Worm (Caenorhabditis elegans) whole organism, mixed stage, embryonic: ENCODE results near the gene rpn-2.

ENCODE experiments used
- ceh-83 ChIP-seq: fragments of 200-800 bp; sonication (Bioruptor generic); optimal IDR thresholded peaks from 2 replicates; lab custom pipeline; 2018; ENCODE audit warnings: mild to moderate bottlenecking, missing genetic modification characterization, missing compliant biosample characterization
- drap-1 ChIP-seq: fragments of 200-800 bp; sonication (Bioruptor generic); optimal IDR thresholded peaks from 3 replicates; lab custom pipeline; 2018; ENCODE audit warnings: mild to moderate bottlenecking, missing genetic modification characterization, missing compliant biosample characterization
- elt-1 ChIP-seq: sonication (generic microtip); optimal IDR thresholded peaks from 2 replicates; lab custom pipeline; 2017; ENCODE audit warnings: missing genetic modification characterization, mild to moderate bottlenecking, missing compliant biosample characterization, antibody characterized with exemption, moderate library complexity, borderline replicate concordance; ENCODE audit not compliant: insufficient read depth
- elt-3 ChIP-seq: fragments of 150-350 bp; optimal IDR thresholded peaks from 2 replicates; lab custom pipeline; 2014; ENCODE audit warnings: missing biosample characterization, missing genetic modification characterization
- ham-2 ChIP-seq: fragments of 200-800 bp; sonication (Bioruptor generic); optimal IDR thresholded peaks from 2 replicates; lab custom pipeline; 2018; ENCODE audit warnings: mild to moderate bottlenecking, missing genetic modification characterization, missing compliant biosample characterization
- lin-13 ChIP-seq: fragments of 150-350 bp; optimal IDR thresholded peaks from 2 replicates; lab custom pipeline; 2014; ENCODE audit warnings: missing biosample characterization, missing genetic modification characterization
- lsy-2 ChIP-seq: fragments of 150-350 bp; optimal IDR thresholded peaks from 2 replicates; lab custom pipeline; 2014; ENCODE audit warnings: missing biosample characterization, missing genetic modification characterization
- mab-5 ChIP-seq: fragments of 150-350 bp; optimal IDR thresholded peaks from 2 replicates; lab custom pipeline; 2014; ENCODE audit warnings: missing biosample characterization, missing genetic modification characterization
- nhr-237 ChIP-seq: fragments of 150-350 bp; optimal IDR thresholded peaks from 2 replicates; lab custom pipeline; 2014; ENCODE audit warnings: missing biosample characterization, missing genetic modification characterization
- nhr-28 ChIP-seq: fragments of 150-350 bp; optimal IDR thresholded peaks from 2 replicates; lab custom pipeline; 2014; ENCODE audit warnings: missing biosample characterization, missing genetic modification characterization
- snpc-4 ChIP-seq: fragments of 150-350 bp; optimal IDR thresholded peaks from 2 replicates; lab custom pipeline; 2014; ENCODE audit warnings: missing biosample characterization, missing genetic modification characterization
- unc-39 ChIP-seq: fragments of 150-350 bp; optimal IDR thresholded peaks from 2 replicates; lab custom pipeline; 2014; ENCODE audit warnings: missing biosample characterization, missing genetic modification characterization
- zip-8 ChIP-seq: fragments of 150-350 bp; optimal IDR thresholded peaks from 2 replicates; lab custom pipeline; 2014; ENCODE audit warnings: missing biosample characterization, missing genetic modification characterization

DNA sequence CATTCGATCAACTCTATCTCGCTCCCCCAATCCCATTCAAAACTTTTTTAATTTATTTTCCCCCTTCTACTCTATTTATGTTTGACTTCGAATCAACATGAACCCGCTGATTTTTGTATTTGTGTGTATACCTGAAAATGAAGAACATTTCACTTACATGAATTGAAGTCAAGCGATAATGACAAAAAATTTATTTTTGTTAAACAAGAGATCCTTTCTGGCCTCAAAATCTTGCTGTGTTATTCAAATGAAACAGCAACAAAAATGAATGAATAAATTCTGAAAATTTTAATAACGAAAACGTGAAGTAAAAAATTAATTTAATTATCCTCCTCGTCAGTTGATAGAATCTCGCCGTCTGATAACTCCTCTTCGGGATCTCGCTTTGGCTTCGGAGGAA, 3.5 kb downstream of the rpn-2 start:
- no peak for TF ChIP-seq elt-1 (tag; lab: Kevin White, UChicago)
- TF ChIP-seq zip-8 = no peak
- TF ChIP-seq nhr-28 = no peak
- TF ChIP-seq lin-13 = no peak
- no peak for TF ChIP-seq snpc-4 (tag; lab: Kevin White, UChicago)
- TF ChIP-seq drap-1 = no peak
- no peak for TF ChIP-seq nhr-237 (tag; lab: Kevin White, UChicago)
- no peak for TF ChIP-seq lsy-2
- no peak for TF ChIP-seq elt-3 (tag; lab: Kevin White, UChicago)
- no peak for TF ChIP-seq unc-39 (tag; lab: Kevin White, UChicago)
- TF ChIP-seq ham-2 (GFP tag; lab: Kevin White, UChicago) = no peak
- no peak for TF ChIP-seq ceh-83 (GFP tag; lab: Kevin White, UChicago)
- no peak for TF ChIP-seq mab-5 (tag; lab: Kevin White, UChicago)
